Fruit fly (Drosophila melanogaster) S2 (cell line): ENCODE data around the gene hbt.

Experiments used
- CG8478 ChIP-seq: fragments of >200 bp; optimal IDR thresholded peaks from 2 replicates; lab custom pipeline; 2018
- CTCF ChIP-seq, 2 experiments: fragments of >200 bp; optimal IDR thresholded peaks; 2 replicates each; lab custom pipeline; 2018

dm6 chr2L:13290276-13291065 lies 40.5 kb downstream of the hbt start:
- no peak for TF ChIP-seq CTCF (optimal IDR thresholded peaks at IDR 0.05; lab: Kevin White, UChicago)
- no peak for TF ChIP-seq CG8478
